Fruit fly (Drosophila melanogaster): ENCODE results near the gene Pdp1.

Pdp1 gene

dm6 chr3L:7836633-7837394 is 30.4 kb downstream of the Pdp1 start (continued):
- 0 out of 2 replicates have a peak, but pooled peaks have one; percentile 41 for TF ChIP-seq stc (GFP tag; IDR thresholded peaks at IDR 0.05)
- peak; percentile 35; the same call in 1 of the 2 replicates for TF ChIP-seq Awh (GFP tag; IDR thresholded peaks at IDR 0.05)
- peak; percentile 62 for TF ChIP-seq CG10543 (GFP tag; optimal IDR thresholded peaks at IDR 0.05)
- TF ChIP-seq zfh1 (GFP tag; IDR thresholded peaks at IDR 0.05): 0 out of 3 replicates have a peak, but pooled peaks have one; percentile 17
- peak in 1 of 2 experiments; percentile 75 for TF ChIP-seq Hr78 (GFP tag; optimal IDR thresholded peaks at IDR 0.05)
- peak; percentile 26; the same call in 1 of the 3 replicates for TF ChIP-seq CG17361 (GFP tag; IDR thresholded peaks at IDR 0.05)
- TF ChIP-seq ftz-f1 (GFP tag; optimal IDR thresholded peaks at IDR 0.05): peak; percentile 27
- TF ChIP-seq NC2α (GFP tag; optimal IDR thresholded peaks at IDR 0.05): no peak
- peak; percentile 97 for TF ChIP-seq CTCF (GFP tag; optimal IDR thresholded peaks at IDR 0.05)
- peak; percentile 5 for TF ChIP-seq CG31365 (tag; optimal IDR thresholded peaks at IDR 0.05)
- TF ChIP-seq chm (GFP tag; IDR thresholded peaks at IDR 0.05): peak; percentile 23; the same call in 1 of the 2 replicates
- peak in 1 of 2 experiments; percentile 86 for TF ChIP-seq Pdp1 (GFP tag; optimal IDR thresholded peaks at IDR 0.05)
- peak; percentile 58 for TF ChIP-seq CG34376 (GFP tag; optimal IDR thresholded peaks at IDR 0.05)
- peak; percentile 76; the same call in 1 of the 2 replicates for TF ChIP-seq aop (GFP tag; IDR thresholded peaks at IDR 0.05)
- TF ChIP-seq ranshi (GFP tag; IDR thresholded peaks at IDR 0.05): peak; percentile 22; the same call in 1 of the 2 replicates
- peak; percentile 62 for TF ChIP-seq Fer1 (GFP tag; optimal IDR thresholded peaks at IDR 0.05)
- TF ChIP-seq Hey (tag; optimal IDR thresholded peaks at IDR 0.05): peak; percentile 56
- no peak for TF ChIP-seq CG2116 (GFP tag; optimal IDR thresholded peaks at IDR 0.05)
- no peak for TF ChIP-seq pan (optimal IDR thresholded peaks at IDR 0.05)
- TF ChIP-seq pan (GFP tag; optimal IDR thresholded peaks at IDR 0.05 in 1 of 2, IDR thresholded peaks at IDR 0.05 in 1 of 2): peak in 1 of 2 experiments; percentile 37
- TF ChIP-seq ems (GFP tag; optimal IDR thresholded peaks at IDR 0.05): no peak
- no peak for TF ChIP-seq pros (GFP tag; optimal IDR thresholded peaks at IDR 0.05)
- TF ChIP-seq B-H1 (GFP tag; IDR thresholded peaks at IDR 0.05): no peak
- TF ChIP-seq Ssrp (tag; optimal IDR thresholded peaks at IDR 0.05): no peak
- no peak for TF ChIP-seq CG3407 (GFP tag; optimal IDR thresholded peaks at IDR 0.05)
- 0 out of 2 replicates have a peak, but pooled peaks have one; percentile 27 for TF ChIP-seq CG9932 (GFP tag; IDR thresholded peaks at IDR 0.05)
- TF ChIP-seq gro (GFP tag; optimal IDR thresholded peaks at IDR 0.05): peak; percentile 58
- peak; percentile 6 for TF ChIP-seq HmgZ (tag; optimal IDR thresholded peaks at IDR 0.05)
- no peak for TF ChIP-seq CG18764 (GFP tag; optimal IDR thresholded peaks at IDR 0.05)
- TF ChIP-seq ase (GFP tag; IDR thresholded peaks at IDR 0.05): 0 out of 3 replicates have a peak, but pooled peaks have one; percentile 36
- peak; percentile 48 for TF ChIP-seq GATAe (GFP tag; conservative IDR thresholded peaks at IDR 0.05)
- TF ChIP-seq CG9876 (GFP tag; optimal IDR thresholded peaks at IDR 0.05): no peak
- TF ChIP-seq CG12299 (tag; optimal IDR thresholded peaks at IDR 0.05): peak; percentile 12
- peak; percentile 2 for TF ChIP-seq Xbp1 (GFP tag; optimal IDR thresholded peaks at IDR 0.05)
- TF ChIP-seq NfI (GFP tag; optimal IDR thresholded peaks at IDR 0.05): peak; percentile 11
- TF ChIP-seq CG16813 (GFP tag; IDR thresholded peaks at IDR 0.05; ENCODE audit: partially characterized antibody): no peak
- peak; percentile 91 for TF ChIP-seq exex (tag; optimal IDR thresholded peaks at IDR 0.05)
- TF ChIP-seq CG8290 (GFP tag; optimal IDR thresholded peaks at IDR 0.05): no peak
- TF ChIP-seq CG8290 (tag; optimal IDR thresholded peaks at IDR 0.05): peak in 1 of 2 experiments; percentile 60
- peak; percentile 31 for TF ChIP-seq CG6813 (GFP tag; optimal IDR thresholded peaks at IDR 0.05)
- peak; percentile 11 for TF ChIP-seq pzg (GFP tag; optimal IDR thresholded peaks at IDR 0.05)
- TF ChIP-seq sug (tag; optimal IDR thresholded peaks at IDR 0.05): peak; percentile 50
- no peak for TF ChIP-seq lilli (GFP tag; optimal IDR thresholded peaks at IDR 0.05)
- no peak for TF ChIP-seq vfl (GFP tag; optimal IDR thresholded peaks at IDR 0.05)
- TF ChIP-seq caup (GFP tag; optimal IDR thresholded peaks at IDR 0.05; ENCODE audit: severe bottlenecking): peak; percentile 47
- no peak for TF ChIP-seq CG1024 (GFP tag; IDR thresholded peaks at IDR 0.05)
- no peak for TF ChIP-seq Camta (GFP tag; optimal IDR thresholded peaks at IDR 0.05)
- no peak for TF ChIP-seq jing (GFP tag; optimal IDR thresholded peaks at IDR 0.05)
- TF ChIP-seq Ets65A (GFP tag): peak; percentile 63
- TF ChIP-seq maf-S (GFP tag; optimal IDR thresholded peaks at IDR 0.05): no peak
